Worm (Caenorhabditis elegans) whole organism, L2 larva: ENCODE data around the gene Y41G9A.10.

Experiments
- ama-1 ChIP-seq: fragments of 150-350 bp; optimal IDR thresholded peaks from 2 replicates; lab custom pipeline; 2018; ENCODE audit warnings: inconsistent platforms
- nhr-21 ChIP-seq: fragments of 150-350 bp; optimal IDR thresholded peaks from 2 replicates; lab custom pipeline; 2014; ENCODE audit warnings: missing biosample characterization, missing genetic modification characterization

DNA sequence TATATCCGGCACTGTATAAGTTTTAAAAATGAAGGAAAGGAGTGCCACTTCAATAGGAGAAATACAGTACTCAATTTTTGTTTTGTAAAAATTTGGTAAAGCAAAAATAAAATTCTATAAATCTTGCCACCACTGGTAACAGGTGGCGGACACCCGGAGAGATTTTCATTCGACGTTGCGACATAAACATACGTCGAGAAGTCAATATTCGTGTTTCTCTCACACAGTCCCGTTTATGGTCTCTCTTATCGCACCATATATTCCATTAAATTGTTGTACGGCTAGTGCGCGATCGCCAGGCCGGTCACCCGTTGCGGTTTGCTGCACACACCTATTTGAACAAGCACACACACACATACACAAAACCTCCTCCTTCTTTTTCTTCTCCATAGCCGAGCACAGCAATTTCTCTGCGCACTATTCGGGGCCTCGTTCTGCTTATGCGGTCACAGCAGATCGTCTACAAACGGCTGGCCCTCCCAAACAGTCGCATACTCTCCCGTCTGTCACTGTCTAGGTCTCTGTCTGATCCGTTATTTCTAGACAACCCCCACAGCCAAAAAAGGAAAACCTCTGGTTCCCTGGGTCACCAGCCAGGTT lies 45.4 kb downstream of the Y41G9A.10 start:
- no peak for TF ChIP-seq ama-1 (lab: Kevin White, UChicago)
- TF ChIP-seq nhr-21 (tag; lab: Kevin White, UChicago) = no peak
